Fruit fly (Drosophila melanogaster) whole organism, embryonic: ENCODE measurements around the gene CkIIalpha-i3.

Experiments used
- Aef1 ChIP-seq: fragments of 200-800 bp; sonication (Bioruptor generic); IDR thresholded peaks from 3 replicates; pipeline ENCODE4 v1.3.6; 2022; ENCODE audit warnings: missing biosample characterization, missing genetic modification characterization
- C15 ChIP-seq: fragments of 200-800 bp; sonication (Bioruptor generic); IDR thresholded peaks from 3 replicates; pipeline ENCODE4 v1.3.6; 2022; ENCODE audit warnings: missing biosample characterization, missing genetic modification characterization
- CG10321 ChIP-seq: fragments of 200-800 bp; sonication (Bioruptor generic); IDR thresholded peaks from 2 replicates; pipeline ENCODE4 v1.3.6; 2022; ENCODE audit warnings: missing biosample characterization, missing genetic modification characterization
- CG10366 ChIP-seq: fragments of 200-800 bp; sonication (Bioruptor generic); IDR thresholded peaks from 2 replicates; pipeline ENCODE4 v1.3.6; 2022; ENCODE audit warnings: missing biosample characterization, missing genetic modification characterization
- CG11247 ChIP-seq: fragments of 200-800 bp; sonication (Bioruptor generic); IDR thresholded peaks from 2 replicates; pipeline ENCODE4 v1.3.6; 2022; ENCODE audit warnings: missing biosample characterization, missing genetic modification characterization
- CG11560 ChIP-seq: fragments of 200-800 bp; sonication (Bioruptor generic); IDR thresholded peaks from 3 replicates; pipeline ENCODE4 v1.3.6; 2022; ENCODE audit warnings: missing biosample characterization, missing genetic modification characterization
- CG11695 ChIP-seq: fragments of 200-800 bp; sonication (Bioruptor generic); IDR thresholded peaks from 3 replicates; pipeline ENCODE4 v1.3.6; 2022; ENCODE audit warnings: missing biosample characterization, missing genetic modification characterization
- CG13296 ChIP-seq: fragments of 200-800 bp; sonication (Bioruptor generic); optimal IDR thresholded peaks from 3 replicates; lab custom pipeline; 2018; ENCODE audit warnings: missing biosample characterization, mild to moderate bottlenecking, missing genetic modification characterization
- CG13775 ChIP-seq: fragments of 200-800 bp; sonication (Bioruptor generic); optimal IDR thresholded peaks from 3 replicates; lab custom pipeline; 2017; ENCODE audit warnings: missing biosample characterization, mild to moderate bottlenecking, missing genetic modification characterization
- CG15073 ChIP-seq: fragments of 200-800 bp; sonication (Bioruptor generic); optimal IDR thresholded peaks from 2 replicates; lab custom pipeline; 2016; ENCODE audit warnings: missing biosample characterization, missing genetic modification characterization
- CG1603 ChIP-seq: fragments of 200-800 bp; sonication (Bioruptor generic); optimal IDR thresholded peaks from 2 replicates; lab custom pipeline; 2019; ENCODE audit warnings: missing biosample characterization, mild to moderate bottlenecking, missing genetic modification characterization, moderate library complexity
- CG17361 ChIP-seq: fragments of 200-800 bp; sonication (Bioruptor generic); IDR thresholded peaks from 3 replicates; pipeline ENCODE4 v1.3.6; 2022; ENCODE audit warnings: missing biosample characterization, missing genetic modification characterization
- CG2116 ChIP-seq: fragments of 200-800 bp; sonication (Bioruptor generic); optimal IDR thresholded peaks from 3 replicates; lab custom pipeline; 2018; ENCODE audit warnings: missing biosample characterization, mild to moderate bottlenecking, missing genetic modification characterization
- CG33557 ChIP-seq: fragments of 200-800 bp; sonication (Bioruptor generic); optimal IDR thresholded peaks from 2 replicates; lab custom pipeline; 2019; ENCODE audit warnings: missing biosample characterization, mild to moderate bottlenecking, missing genetic modification characterization, moderate library complexity
- CG4617 ChIP-seq: fragments of 200-800 bp; sonication (Bioruptor generic); optimal IDR thresholded peaks from 3 replicates; lab custom pipeline; 2016; ENCODE audit warnings: missing biosample characterization, missing genetic modification characterization, borderline replicate concordance
- CG4820 ChIP-seq: fragments of 200-800 bp; sonication (Bioruptor generic); optimal IDR thresholded peaks from 3 replicates; lab custom pipeline; 2016; ENCODE audit warnings: missing biosample characterization, missing genetic modification characterization
- CG5245 ChIP-seq: fragments of 200-800 bp; sonication (Bioruptor generic); optimal IDR thresholded peaks from 3 replicates; lab custom pipeline; 2016; ENCODE audit warnings: missing biosample characterization, missing genetic modification characterization
- CG7556 ChIP-seq: fragments of 200-800 bp; sonication (Bioruptor generic); optimal IDR thresholded peaks from 2 replicates; lab custom pipeline; 2017; ENCODE audit warnings: missing biosample characterization, mild to moderate bottlenecking, missing genetic modification characterization
- CG7987 ChIP-seq: fragments of 200-800 bp; sonication (Bioruptor generic); optimal IDR thresholded peaks from 2 replicates; lab custom pipeline; 2018; ENCODE audit warnings: missing biosample characterization, mild to moderate bottlenecking, missing genetic modification characterization, moderate library complexity
- CG9609 ChIP-seq: fragments of 200-800 bp; sonication (Bioruptor generic); optimal IDR thresholded peaks from 3 replicates; lab custom pipeline; 2016; ENCODE audit warnings: missing biosample characterization, missing genetic modification characterization
- CG9727 ChIP-seq: fragments of 200-800 bp; sonication (Bioruptor generic); optimal IDR thresholded peaks from 3 replicates; lab custom pipeline; 2017; ENCODE audit warnings: missing biosample characterization, mild to moderate bottlenecking, missing genetic modification characterization
- CG9817 ChIP-seq: fragments of 200-800 bp; sonication (Bioruptor generic); optimal IDR thresholded peaks from 2 replicates; lab custom pipeline; 2018; ENCODE audit warnings: missing biosample characterization, mild to moderate bottlenecking, missing genetic modification characterization, moderate library complexity
- Ets65A ChIP-seq: fragments of 200-800 bp; sonication (Bioruptor generic); peaks from one replicate; lab custom pipeline; 2016; ENCODE audit warnings: missing biosample characterization, missing genetic modification characterization
- HmgD ChIP-seq: fragments of 200-800 bp; sonication (Bioruptor generic); optimal IDR thresholded peaks from 3 replicates; lab custom pipeline; 2016; ENCODE audit warnings: missing biosample characterization, missing genetic modification characterization
- Hr3 ChIP-seq: fragments of 200-800 bp; sonication (Bioruptor generic); optimal IDR thresholded peaks from 3 replicates; lab custom pipeline; 2016; ENCODE audit warnings: missing biosample characterization, missing genetic modification characterization
- Max ChIP-seq: fragments of 200-800 bp; sonication (Bioruptor generic); optimal IDR thresholded peaks from 2 replicates; lab custom pipeline; 2016; ENCODE audit warnings: missing biosample characterization, mild to moderate bottlenecking, missing genetic modification characterization
- Mes4 ChIP-seq: fragments of 200-800 bp; sonication (Bioruptor generic); optimal IDR thresholded peaks from 2 replicates; lab custom pipeline; 2016; ENCODE audit warnings: missing biosample characterization, missing genetic modification characterization
- Poxn ChIP-seq: fragments of 200-800 bp; sonication (Bioruptor generic); IDR thresholded peaks from 2 replicates; pipeline ENCODE4 v1.3.6; 2022; ENCODE audit warnings: missing biosample characterization, missing genetic modification characterization
- Sox100B ChIP-seq: fragments of 200-800 bp; sonication (Bioruptor generic); optimal IDR thresholded peaks from 3 replicates; lab custom pipeline; 2018; ENCODE audit warnings: missing biosample characterization, mild to moderate bottlenecking, missing genetic modification characterization
- Ssrp ChIP-seq: fragments of 200-800 bp; sonication (Bioruptor generic); optimal IDR thresholded peaks from 2 replicates; lab custom pipeline; 2018; ENCODE audit warnings: missing biosample characterization, mild to moderate bottlenecking, missing genetic modification characterization, moderate library complexity
- Xrp1 ChIP-seq: fragments of 200-800 bp; sonication (Bioruptor generic); IDR thresholded peaks from 2 replicates; pipeline ENCODE4 v1.3.6; 2022; ENCODE audit warnings: missing biosample characterization, missing genetic modification characterization
- amos ChIP-seq: fragments of 200-800 bp; sonication (Bioruptor generic); IDR thresholded peaks from 2 replicates; pipeline ENCODE4 v1.3.6; 2022; ENCODE audit warnings: missing biosample characterization, missing genetic modification characterization; ENCODE audit not compliant: partially characterized antibody
- ato ChIP-seq: fragments of 200-800 bp; sonication (Bioruptor generic); IDR thresholded peaks from 2 replicates; pipeline ENCODE4 v1.3.6; 2022; ENCODE audit warnings: missing biosample characterization, missing genetic modification characterization; ENCODE audit not compliant: partially characterized antibody
- crp ChIP-seq, 2 experiments: fragments of 200-800 bp; sonication (Bioruptor generic); optimal IDR thresholded peaks; 2 replicates in 1 of 2; 3 replicates in 1 of 2; lab custom pipeline; 2017; ENCODE audit warnings: missing biosample characterization in 2 of 2, missing genetic modification characterization in 2 of 2, mild to moderate bottlenecking in 1 of 2, moderate library complexity in 1 of 2
- dmrt99B ChIP-seq: fragments of 200-800 bp; sonication (Bioruptor generic); optimal IDR thresholded peaks from 2 replicates; lab custom pipeline; 2018; ENCODE audit warnings: missing biosample characterization, mild to moderate bottlenecking, missing genetic modification characterization, moderate library complexity
- ftz-f1 ChIP-seq: fragments of 200-800 bp; sonication (Bioruptor generic); optimal IDR thresholded peaks from 2 replicates; lab custom pipeline; 2016; ENCODE audit warnings: missing biosample characterization, missing genetic modification characterization
- fu2 ChIP-seq: fragments of 200-800 bp; sonication (Bioruptor generic); optimal IDR thresholded peaks from 2 replicates; lab custom pipeline; 2016; ENCODE audit warnings: missing biosample characterization, missing genetic modification characterization
- gcm ChIP-seq: fragments of 200-800 bp; sonication (Bioruptor generic); optimal IDR thresholded peaks from 2 replicates; lab custom pipeline; 2019; ENCODE audit warnings: missing biosample characterization, mild to moderate bottlenecking, missing genetic modification characterization, moderate library complexity
- ind ChIP-seq: fragments of 200-800 bp; sonication (Bioruptor generic); optimal IDR thresholded peaks from 3 replicates; lab custom pipeline; 2016; ENCODE audit warnings: missing biosample characterization, missing genetic modification characterization
- jing ChIP-seq: fragments of 200-800 bp; sonication (Bioruptor generic); optimal IDR thresholded peaks from 2 replicates; lab custom pipeline; 2018; ENCODE audit warnings: missing biosample characterization, mild to moderate bottlenecking, missing genetic modification characterization
- knrl ChIP-seq: fragments of 200-800 bp; sonication (Bioruptor generic); IDR thresholded peaks from 3 replicates; pipeline ENCODE4 v1.3.6; 2022; ENCODE audit warnings: missing biosample characterization, missing genetic modification characterization; ENCODE audit not compliant: partially characterized antibody
- lov ChIP-seq, 2 experiments: fragments of 200-800 bp in 1 of 2; fragments of >200 bp in 1 of 2; sonication (Bioruptor generic) in 1 of 2; IDR thresholded peaks in 1 of 2; optimal IDR thresholded peaks in 1 of 2; 2 replicates in 1 of 2; 3 replicates in 1 of 2; pipeline versions ENCODE4 v1.3.6 to Lab custom; 2017 to 2022; ENCODE audit warnings: missing biosample characterization in 1 of 2, missing genetic modification characterization in 1 of 2
- maf-S ChIP-seq: fragments of 200-800 bp; sonication (Bioruptor generic); optimal IDR thresholded peaks from 2 replicates; lab custom pipeline; 2016; ENCODE audit warnings: missing biosample characterization, missing genetic modification characterization
- odd ChIP-seq: fragments of 200-800 bp; sonication (Bioruptor generic); optimal IDR thresholded peaks from 2 replicates; lab custom pipeline; 2017; ENCODE audit warnings: missing biosample characterization, mild to moderate bottlenecking, missing genetic modification characterization
- sc ChIP-seq, 3 experiments: fragments of >200 bp in 2 of 3; fragments of 200-800 bp in 1 of 3; sonication (Bioruptor generic) in 1 of 3; optimal IDR thresholded peaks; 2 replicates in 2 of 3; 3 replicates in 1 of 3; lab custom pipeline; 2017; ENCODE audit warnings: mild to moderate bottlenecking in 1 of 3, missing biosample characterization in 1 of 3, missing genetic modification characterization in 1 of 3, missing genetic modification reagents in 1 of 3
- scrt ChIP-seq: fragments of 200-800 bp; sonication (Bioruptor generic); optimal IDR thresholded peaks from 2 replicates; lab custom pipeline; 2018; ENCODE audit warnings: missing biosample characterization, mild to moderate bottlenecking, missing genetic modification characterization, moderate library complexity
- tx ChIP-seq: fragments of 200-800 bp; sonication (Bioruptor generic); optimal IDR thresholded peaks from 2 replicates; lab custom pipeline; 2016; ENCODE audit warnings: missing biosample characterization, missing genetic modification characterization
- zfh1 ChIP-seq: fragments of 200-800 bp; sonication (Bioruptor generic); IDR thresholded peaks from 3 replicates; pipeline ENCODE4 v1.3.6; 2022; ENCODE audit warnings: missing biosample characterization, missing genetic modification characterization

CkIIalpha-i3 gene

dm6 chr3L:704661-705543 is 5.5 kb downstream of the CkIIalpha-i3 start (continued):
- no peak for TF ChIP-seq Ssrp (tag; lab: Kevin White, UChicago)
- peak; percentile 62 for TF ChIP-seq Xrp1
- no peak for TF ChIP-seq jing (GFP tag; lab: Kevin White, UChicago)
- TF ChIP-seq Sox100B (GFP tag; lab: Kevin White, UChicago) = no peak
- TF ChIP-seq fu2 = no peak
- TF ChIP-seq CG10366 (GFP tag; lab: Robert Waterston, UW) = peak; percentile 56
- no peak for TF ChIP-seq CG10321 (GFP tag; lab: Robert Waterston, UW)
- TF ChIP-seq CG13296 = no peak
- TF ChIP-seq gcm (GFP tag; lab: Kevin White, UChicago) = no peak
- peak; percentile 74 for TF ChIP-seq Ets65A (GFP tag; lab: Kevin White, UChicago)
- TF ChIP-seq Aef1 (GFP tag; lab: Robert Waterston, UW) = no peak
- TF ChIP-seq CG1603 (tag; lab: Kevin White, UChicago) = peak; percentile 38
- peak; percentile 13 for TF ChIP-seq ind (GFP tag; lab: Kevin White, UChicago)
- TF ChIP-seq tx (GFP tag; lab: Kevin White, UChicago) = no peak
- TF ChIP-seq CG9609 (GFP tag; lab: Kevin White, UChicago) = no peak
- no peak for TF ChIP-seq scrt (GFP tag; lab: Kevin White, UChicago)
- no peak for TF ChIP-seq C15 (GFP tag; lab: Robert Waterston, UW)
- no peak for TF ChIP-seq CG4820
- TF ChIP-seq CG7987 (GFP tag; lab: Kevin White, UChicago) = no peak
- 0 out of 3 replicates have a peak, but pooled peaks have one; percentile 11 for TF ChIP-seq CG11695 (GFP tag; lab: Robert Waterston, UW)
- no peak for TF ChIP-seq odd (GFP tag; lab: Kevin White, UChicago)
- TF ChIP-seq CG13775 (GFP tag; lab: Kevin White, UChicago) = no peak
- TF ChIP-seq Max (GFP tag; lab: Kevin White, UChicago) = peak; percentile 14
- TF ChIP-seq Hr3 (GFP tag; lab: Kevin White, UChicago) = no peak
- TF ChIP-seq maf-S = no peak
- no peak for TF ChIP-seq Poxn
- no peak for TF ChIP-seq CG15073 (GFP tag; lab: Kevin White, UChicago)
- TF ChIP-seq dmrt99B (tag; lab: Kevin White, UChicago) = peak; percentile 48
- no peak for TF ChIP-seq sc (optimal IDR thresholded peaks at IDR 0.05; lab: Kevin White, UChicago)
- TF ChIP-seq sc (GFP tag; optimal IDR thresholded peaks at IDR 0.05; lab: Kevin White, UChicago) = no peak
- TF ChIP-seq CG11247 (GFP tag; lab: Robert Waterston, UW) = peak; percentile 25; the same call in 1 of the 2 replicates
- TF ChIP-seq CG7556 (GFP tag; lab: Kevin White, UChicago) = peak; percentile 11
- TF ChIP-seq CG9817 (tag; lab: Kevin White, UChicago) = no peak
- TF ChIP-seq CG33557 (GFP tag; lab: Kevin White, UChicago) = no peak
- no peak for TF ChIP-seq ato (GFP tag; lab: Robert Waterston, UW)
- 0 out of 3 replicates have a peak, but pooled peaks have one; percentile 43 for TF ChIP-seq CG11560
- TF ChIP-seq CG17361 (GFP tag; lab: Robert Waterston, UW) = peak; percentile 44; the same call in 1 of the 3 replicates
- peak; percentile 4 for TF ChIP-seq CG5245
- no peak for TF ChIP-seq CG4617
- TF ChIP-seq knrl = no peak
- TF ChIP-seq ftz-f1 (GFP tag; lab: Kevin White, UChicago) = no peak
- no peak for TF ChIP-seq amos (GFP tag; lab: Robert Waterston, UW)
- no peak for TF ChIP-seq Mes4 (GFP tag; lab: Kevin White, UChicago)
- TF ChIP-seq lov (optimal IDR thresholded peaks at IDR 0.05; lab: Kevin White, UChicago) = no peak
- no peak for TF ChIP-seq lov (GFP tag; IDR thresholded peaks at IDR 0.05; lab: Robert Waterston, UW)
- peak; percentile 46; the same call in 2 of the 3 replicates for TF ChIP-seq zfh1 (GFP tag; lab: Robert Waterston, UW)
- no peak for TF ChIP-seq crp (GFP tag; optimal IDR thresholded peaks at IDR 0.05; lab: Kevin White, UChicago)
- TF ChIP-seq CG2116 = no peak
- peak; percentile 30 for TF ChIP-seq CG9727
- TF ChIP-seq HmgD (GFP tag; lab: Kevin White, UChicago) = no peak
